Worm (Caenorhabditis elegans) whole organism, young adult: ENCODE results near the gene Y38E10A.2.

Experiments
- F22D6.2 ChIP-seq: sonication (generic microtip); optimal IDR thresholded peaks from 2 replicates; lab custom pipeline; 2016; ENCODE audit warnings: mild to moderate bottlenecking, missing genetic modification characterization, missing compliant biosample characterization
- F57A8.1 ChIP-seq: fragments of 200-800 bp; sonication (Bioruptor generic); optimal IDR thresholded peaks from 2 replicates; lab custom pipeline; 2018; ENCODE audit warnings: mild to moderate bottlenecking, missing genetic modification characterization, moderate library complexity, missing compliant biosample characterization
- ama-1 ChIP-seq, 3 experiments: fragments of 150-350 bp in 1 of 3; sonication (generic microtip) in 2 of 3; optimal IDR thresholded peaks; 2 replicates each; lab custom pipeline; 2014 to 2018; ENCODE audit warnings: missing biosample characterization in 2 of 3, missing genetic modification characterization in 2 of 3, missing genetic modification reagents in 2 of 3
- bed-1 ChIP-seq: fragments of 200-800 bp; sonication (Bioruptor generic); IDR thresholded peaks from 2 replicates; pipeline ENCODE4 v1.3.6; 2022; ENCODE audit warnings: missing genetic modification reagents, missing genetic modification characterization, missing compliant biosample characterization
- mel-28 ChIP-seq: sonication (generic microtip); optimal IDR thresholded peaks from 2 replicates; lab custom pipeline; 2016; ENCODE audit warnings: borderline replicate concordance, mild to moderate bottlenecking, missing genetic modification characterization, missing compliant biosample characterization
- nfya-1 ChIP-seq: sonication (generic microtip); optimal IDR thresholded peaks from 2 replicates; lab custom pipeline; 2017; ENCODE audit warnings: antibody characterized with exemption, missing compliant biosample characterization, missing genetic modification characterization, borderline replicate concordance; ENCODE audit not compliant: insufficient read depth
- nhr-90 ChIP-seq: sonication (generic microtip); optimal IDR thresholded peaks from 2 replicates; lab custom pipeline; 2016; ENCODE audit warnings: missing genotype, mild to moderate bottlenecking, missing genetic modification characterization, missing compliant biosample characterization
- pbrm-1 ChIP-seq: fragments of 200-800 bp; sonication (Bioruptor generic); IDR thresholded peaks from 2 replicates; pipeline ENCODE4 v1.3.6; 2022; ENCODE audit warnings: missing genetic modification reagents, missing genetic modification characterization, missing compliant biosample characterization
- sea-2 ChIP-seq: fragments of 200-800 bp; sonication (Bioruptor generic); IDR thresholded peaks from 2 replicates; pipeline ENCODE4 v1.3.6; 2022; ENCODE audit warnings: missing genetic modification characterization, missing compliant biosample characterization
- unc-130 ChIP-seq: sonication (generic microtip); optimal IDR thresholded peaks from 2 replicates; lab custom pipeline; 2016; ENCODE audit warnings: missing genetic modification reagents, missing genetic modification characterization, missing compliant biosample characterization
- unc-62 ChIP-seq: fragments of 150-350 bp; optimal IDR thresholded peaks from 2 replicates; lab custom pipeline; 2014; ENCODE audit warnings: missing biosample characterization, missing genetic modification reagents, missing genetic modification characterization

ce11 chrII:12606900-12607299 is 33.5 kb upstream of the Y38E10A.2 start, which contains the start of gene Y38E10A.8:
- TF ChIP-seq sea-2 (GFP tag; lab: Robert Waterston, UW) (no peak), nfya-1 (no peak), bed-1 (GFP tag; lab: Robert Waterston, UW) (no peak), nhr-90 (no peak), unc-62 (GFP tag; lab: Kevin White, UChicago) (no peak), pbrm-1 (GFP tag; lab: Robert Waterston, UW) (no peak), F22D6.2 (no peak), mel-28 (tag; lab: Kevin White, UChicago) (no peak), F57A8.1 (GFP tag; lab: Kevin White, UChicago) (no peak), unc-130 (GFP tag; lab: Kevin White, UChicago) (no peak), ama-1 (optimal IDR thresholded peaks at IDR 0.05; lab: Kevin White, UChicago) (no peak), ama-1 (GFP tag; optimal IDR thresholded peaks at IDR 0.05; lab: Kevin White, UChicago) (no peak)
